Worm (Caenorhabditis elegans) whole organism, early embryonic: ENCODE data around the gene R160.13.

Experiments used
- B0310.2 ChIP-seq: sonication (generic microtip); optimal IDR thresholded peaks from 2 replicates; lab custom pipeline; 2016; ENCODE audit warnings: mild to moderate bottlenecking, missing genetic modification characterization, missing compliant biosample characterization
- F13C5.2 ChIP-seq: sonication (generic microtip); optimal IDR thresholded peaks from 2 replicates; lab custom pipeline; 2017; ENCODE audit warnings: mild to moderate bottlenecking, missing genetic modification characterization, inconsistent platforms, missing compliant biosample characterization
- ama-1 ChIP-seq: fragments of 150-350 bp; optimal IDR thresholded peaks from 2 replicates; lab custom pipeline; 2014
- ceh-36 ChIP-seq: sonication (generic microtip); optimal IDR thresholded peaks from 2 replicates; lab custom pipeline; 2016; ENCODE audit warnings: missing genetic modification characterization, inconsistent platforms, missing compliant biosample characterization
- hmbx-1 ChIP-seq: sonication (generic microtip); optimal IDR thresholded peaks from 2 replicates; lab custom pipeline; 2016; ENCODE audit warnings: mild to moderate bottlenecking, missing genetic modification characterization, missing compliant biosample characterization
- hmg-4 ChIP-seq: fragments of 200-800 bp; sonication (Bioruptor generic); optimal IDR thresholded peaks from 2 replicates; lab custom pipeline; 2018; ENCODE audit warnings: mild to moderate bottlenecking, missing genetic modification characterization, missing compliant biosample characterization
- scrt-1 ChIP-seq: fragments of 200-800 bp; sonication (Bioruptor generic); IDR thresholded peaks from 2 replicates; pipeline ENCODE4 v1.3.6; 2022; ENCODE audit warnings: missing genetic modification characterization, missing compliant biosample characterization
- sea-1 ChIP-seq: fragments of 200-800 bp; sonication (Bioruptor generic); conservative IDR thresholded peaks from 2 replicates; pipeline ENCODE4 v1.3.6; 2022; ENCODE audit warnings: missing genetic modification characterization, missing compliant biosample characterization
- tbx-11 ChIP-seq: fragments of 200-800 bp; sonication (Bioruptor generic); IDR thresholded peaks from 2 replicates; pipeline ENCODE4 v1.3.6; 2022; ENCODE audit warnings: missing genetic modification characterization, missing compliant biosample characterization
- tbx-37 ChIP-seq: fragments of 200-800 bp; sonication (Bioruptor generic); conservative IDR thresholded peaks from 2 replicates; pipeline ENCODE4 v1.3.6; 2022; ENCODE audit warnings: missing genetic modification reagents, missing genetic modification characterization, missing compliant biosample characterization

ce11 chrX:4418751-4419150 is 47.4 kb upstream of the R160.13 start, which contains the start of gene dop-1:
- TF ChIP-seq sea-1 (no peak), F13C5.2 (no peak), tbx-37 (no peak), scrt-1 (GFP tag; lab: Robert Waterston, UW) (no peak), ceh-36 (tag; lab: Kevin White, UChicago) (no peak), ama-1 (no peak), B0310.2 (no peak), hmg-4 (GFP tag; lab: Kevin White, UChicago) (no peak), hmbx-1 (tag; lab: Kevin White, UChicago) (no peak), tbx-11 (no peak)
